Worm (Caenorhabditis elegans): ENCODE results near the gene nhx-4.

Gene nhx-4

ce11 chrX:6902958-6903357, 11.1 kb upstream of the nhx-4 start (continued):
- TF ChIP-seq madf-8 (GFP tag; conservative IDR thresholded peaks at IDR 0.05) = no peak
- TF ChIP-seq pha-4 (tag; optimal IDR thresholded peaks at IDR 0.05) = no peak
- TF ChIP-seq ZK185.1 (tag; optimal IDR thresholded peaks at IDR 0.05; ENCODE audit: poor library complexity, severe bottlenecking) = peak; percentile 80
- no peak for TF ChIP-seq dpff-1 (tag; optimal IDR thresholded peaks at IDR 0.05)
- TF ChIP-seq nhr-80 (tag; optimal IDR thresholded peaks at IDR 0.05) = peak; percentile 36
- peak; percentile 43 for TF ChIP-seq K12H6.12 (tag; optimal IDR thresholded peaks at IDR 0.05)
- peak; percentile 88 for TF ChIP-seq dox-1 (GFP tag; IDR thresholded peaks at IDR 0.05)
- TF ChIP-seq madf-3 (GFP tag; IDR thresholded peaks at IDR 0.05) = 0 out of 2 replicates have a peak, but pooled peaks have one; percentile 58
- TF ChIP-seq Y56A3A.18 (GFP tag; IDR thresholded peaks at IDR 0.05) = peak; percentile 90
- TF ChIP-seq die-1 (tag; optimal IDR thresholded peaks at IDR 0.05) = peak; percentile 88
- peak; percentile 65; the same call in 1 of the 2 replicates for TF ChIP-seq ekl-4 (GFP tag; IDR thresholded peaks at IDR 0.05)
- TF ChIP-seq attf-6 (GFP tag; IDR thresholded peaks at IDR 0.05) = 0 out of 2 replicates have a peak, but pooled peaks have one; percentile 56
- TF ChIP-seq K11D2.4 (GFP tag; IDR thresholded peaks at IDR 0.05) = 0 out of 2 replicates have a peak, but pooled peaks have one; percentile 11
- TF ChIP-seq D2030.7 (GFP tag; IDR thresholded peaks at IDR 0.05) = peak; percentile 69
- TF ChIP-seq lag-1 (GFP tag; IDR thresholded peaks at IDR 0.05) = no peak
- TF ChIP-seq F23B12.7 (tag; optimal IDR thresholded peaks at IDR 0.05; ENCODE audit: insufficient read depth) = peak; percentile 70
- peak; percentile 58 for TF ChIP-seq unc-130 (GFP tag; optimal IDR thresholded peaks at IDR 0.05)
- peak; percentile 58 to 78 for TF ChIP-seq rec-8 (tag; optimal IDR thresholded peaks at IDR 0.05)
- TF ChIP-seq hlh-12 (tag; optimal IDR thresholded peaks at IDR 0.05) = peak; percentile 46
- TF ChIP-seq athp-1 (tag; optimal IDR thresholded peaks at IDR 0.05) = no peak
- TF ChIP-seq let-526 (GFP tag; IDR thresholded peaks at IDR 0.05) = no peak
- TF ChIP-seq ceh-27 (GFP tag; optimal IDR thresholded peaks at IDR 0.05) = peak; percentile 19
- no peak for TF ChIP-seq nhr-27 (tag; optimal IDR thresholded peaks at IDR 0.05)
- peak; percentile 35 for TF ChIP-seq repo-1 (tag; optimal IDR thresholded peaks at IDR 0.05)
- TF ChIP-seq B0336.3 (GFP tag; IDR thresholded peaks at IDR 0.05) = no peak
- 0 out of 2 replicates have a peak, but pooled peaks have one; percentile 67 for TF ChIP-seq ztf-25 (GFP tag; IDR thresholded peaks at IDR 0.05)
- TF ChIP-seq madf-10 (tag; optimal IDR thresholded peaks at IDR 0.05) = peak; percentile 49
- no peak for TF ChIP-seq aptf-2 (GFP tag; conservative IDR thresholded peaks at IDR 0.05)
- no peak for TF ChIP-seq lsy-27 (tag; optimal IDR thresholded peaks at IDR 0.05; ENCODE audit: borderline replicate concordance, insufficient read depth)
- no peak for TF ChIP-seq egl-18 (GFP tag; IDR thresholded peaks at IDR 0.05)
- no peak for TF ChIP-seq zfh-2 (GFP tag; conservative IDR thresholded peaks at IDR 0.05)
- TF ChIP-seq ceh-91 (GFP tag; IDR thresholded peaks at IDR 0.05) = no peak
- peak; percentile 82 for TF ChIP-seq nfyb-1 (GFP tag; IDR thresholded peaks at IDR 0.05)
- TF ChIP-seq T07F8.4 (tag; optimal IDR thresholded peaks at IDR 0.05) = peak; percentile 47
- TF ChIP-seq egl-44 (GFP tag; IDR thresholded peaks at IDR 0.05) = 0 out of 2 replicates have a peak, but pooled peaks have one; percentile 72
- TF ChIP-seq ztf-18 (tag; optimal IDR thresholded peaks at IDR 0.05) = no peak
- no peak for TF ChIP-seq sea-2 (GFP tag; IDR thresholded peaks at IDR 0.05)
- TF ChIP-seq snpc-1.3 (tag; optimal IDR thresholded peaks at IDR 0.05; ENCODE audit: insufficient read depth) = peak; percentile 44
- no peak for TF ChIP-seq cebp-2 (GFP tag; IDR thresholded peaks at IDR 0.05)
- peak; percentile 64 for TF ChIP-seq mes-4 (tag; optimal IDR thresholded peaks at IDR 0.05)
- TF ChIP-seq hrde-1 (tag; optimal IDR thresholded peaks at IDR 0.05; ENCODE audit: borderline replicate concordance) = peak; percentile 71
- TF ChIP-seq pbrm-1 (GFP tag; IDR thresholded peaks at IDR 0.05) = peak; percentile 85
- no peak for TF ChIP-seq xnd-1 (tag; optimal IDR thresholded peaks at IDR 0.05)
- no peak for TF ChIP-seq efl-1 (GFP tag; optimal IDR thresholded peaks at IDR 0.05)
- peak; percentile 42 for TF ChIP-seq lin-54 (GFP tag; optimal IDR thresholded peaks at IDR 0.05)
- TF ChIP-seq tbx-9 (tag; optimal IDR thresholded peaks at IDR 0.05; ENCODE audit: borderline replicate concordance) = no peak
- 0 out of 2 replicates have a peak, but pooled peaks have one; percentile 49 for TF ChIP-seq aptf-3 (GFP tag; IDR thresholded peaks at IDR 0.05)
- TF ChIP-seq mcd-1 (GFP tag; IDR thresholded peaks at IDR 0.05) = 0 out of 2 replicates have a peak, but pooled peaks have one; percentile 48

Data from whole organism, young adult.